Fruit fly (Drosophila melanogaster): ENCODE data around the gene CG16721.

Gene CG16721

dm6 chrX:5847544-5847943, 32.1 kb upstream of the CG16721 start (continued):
- TF ChIP-seq fd96Cb (tag; optimal IDR thresholded peaks at IDR 0.05) (peak; percentile 15), Dref (GFP tag; IDR thresholded peaks at IDR 0.05) (no peak), insv (GFP tag; optimal IDR thresholded peaks at IDR 0.05) (no peak), Ptx1 (GFP tag; IDR thresholded peaks at IDR 0.05) (peak; percentile 59), HLH3B (GFP tag; IDR thresholded peaks at IDR 0.05) (peak; percentile 61), Sox100B (GFP tag; optimal IDR thresholded peaks at IDR 0.05) (no peak), CoRest (tag; optimal IDR thresholded peaks at IDR 0.05) (no peak), Nf-YC (tag; optimal IDR thresholded peaks at IDR 0.05) (no peak), Adf1 (GFP tag; IDR thresholded peaks at IDR 0.05) (no peak), NFAT (GFP tag; IDR thresholded peaks at IDR 0.05) (peak; percentile 16; the same call in 1 of the 2 replicates), CG6175 (GFP tag; IDR thresholded peaks at IDR 0.05) (no peak), CG31441 (GFP tag; IDR thresholded peaks at IDR 0.05) (peak; percentile 24; the same call in 1 of the 2 replicates), corto (GFP tag; optimal IDR thresholded peaks at IDR 0.05) (no peak), CG12769 (tag; optimal IDR thresholded peaks at IDR 0.05) (peak; percentile 60), CG33557 (GFP tag; optimal IDR thresholded peaks at IDR 0.05) (no peak), CG7745 (tag; optimal IDR thresholded peaks at IDR 0.05) (no peak), zen (tag; optimal IDR thresholded peaks at IDR 0.05) (no peak), CG14014 (GFP tag; IDR thresholded peaks at IDR 0.05) (0 out of 2 replicates have a peak, but pooled peaks have one; percentile 43), Xrp1 (GFP tag; IDR thresholded peaks at IDR 0.05) (peak; percentile 47; the same call in 1 of the 2 replicates), Sry-δ (GFP tag; optimal IDR thresholded peaks at IDR 0.05) (no peak), Vsx1 (GFP tag; optimal IDR thresholded peaks at IDR 0.05) (no peak), CG2120 (GFP tag; optimal IDR thresholded peaks at IDR 0.05) (peak; percentile 56), CG13424 (tag; optimal IDR thresholded peaks at IDR 0.05) (peak; percentile 16), CG7839 (tag; optimal IDR thresholded peaks at IDR 0.05) (peak; percentile 57), pan (optimal IDR thresholded peaks at IDR 0.05) (no peak), pan (GFP tag; optimal IDR thresholded peaks at IDR 0.05 in 1 of 2, IDR thresholded peaks at IDR 0.05 in 1 of 2) (peak in 1 of 2 experiments; percentile 51), Ets65A (GFP tag) (peak; percentile 23), CG11398 (GFP tag; optimal IDR thresholded peaks at IDR 0.05) (no peak), Ravus (GFP tag; IDR thresholded peaks at IDR 0.05) (no peak), jing (GFP tag; optimal IDR thresholded peaks at IDR 0.05) (no peak), Med (GFP tag) (peak; percentile 78), Hr3 (GFP tag; optimal IDR thresholded peaks at IDR 0.05) (no peak), CG18599 (GFP tag; optimal IDR thresholded peaks at IDR 0.05) (peak; percentile 80), Atf6 (GFP tag; IDR thresholded peaks at IDR 0.05) (0 out of 2 replicates have a peak, but pooled peaks have one; percentile 29), CG10147 (GFP tag; optimal IDR thresholded peaks at IDR 0.05) (no peak), Aef1 (GFP tag; IDR thresholded peaks at IDR 0.05) (peak; percentile 39; the same call in 2 of the 3 replicates), fru (optimal IDR thresholded peaks at IDR 0.05) (no peak), Ada2b (GFP tag; IDR thresholded peaks at IDR 0.05) (no peak), CG34422 (GFP tag; IDR thresholded peaks at IDR 0.05) (no peak), YL-1 (GFP tag; optimal IDR thresholded peaks at IDR 0.05) (no peak), Dbx (GFP tag; IDR thresholded peaks at IDR 0.05) (0 out of 3 replicates have a peak, but pooled peaks have one; percentile 23), mld (GFP tag; IDR thresholded peaks at IDR 0.05; ENCODE audit: partially characterized antibody) (no peak), Rfx (GFP tag; IDR thresholded peaks at IDR 0.05) (peak; percentile 66), mam (GFP tag; optimal IDR thresholded peaks at IDR 0.05) (peak; percentile 34), E2f1 (GFP tag; IDR thresholded peaks at IDR 0.05) (peak; percentile 42; the same call in 1 of the 2 replicates), CG3281 (GFP tag; optimal IDR thresholded peaks at IDR 0.05) (peak; percentile 22), Xbp1 (GFP tag; optimal IDR thresholded peaks at IDR 0.05) (peak; percentile 35), ttk (GFP tag; IDR thresholded peaks at IDR 0.05) (peak; percentile 35; the same call in 1 of the 2 replicates), gsb (GFP tag; IDR thresholded peaks at IDR 0.05) (0 out of 2 replicates have a peak, but pooled peaks have one; percentile 29), Fer1 (GFP tag; optimal IDR thresholded peaks at IDR 0.05) (peak; percentile 43), CG32772 (GFP tag; IDR thresholded peaks at IDR 0.05) (peak; percentile 28; the same call in 1 of the 2 replicates), z (GFP tag; IDR thresholded peaks at IDR 0.05) (no peak)
